Worm (Caenorhabditis elegans) whole organism, midembryonic: Measurements from ENCODE around the gene Y57G11B.5.

Experiments used
- flt-1 ChIP-seq: fragments of 200-800 bp; sonication (Bioruptor generic); IDR thresholded peaks from 2 replicates; pipeline ENCODE4 v1.3.6; 2022; ENCODE audit warnings: missing genetic modification characterization, missing compliant biosample characterization
- ref-1 ChIP-seq: fragments of 200-800 bp; sonication (Bioruptor generic); conservative IDR thresholded peaks from 2 replicates; pipeline ENCODE4 v1.3.6; 2022; ENCODE audit warnings: missing genetic modification reagents, missing genetic modification characterization, missing compliant biosample characterization

- TF ChIP-seq ref-1 (no peak), flt-1 (no peak)
Observed at ce11 chrIV:14612547-14613329, 38.1 kb downstream of the Y57G11B.5 start.
